Fruit fly (Drosophila melanogaster) whole organism, embryonic: ENCODE results near the gene DCP2.

Source experiments
- Antp ChIP-seq: fragments of 200-800 bp; sonication (Bioruptor generic); optimal IDR thresholded peaks from 3 replicates; lab custom pipeline; 2016; ENCODE audit warnings: missing biosample characterization, missing genetic modification characterization
- Awh ChIP-seq: fragments of 200-800 bp; sonication (Bioruptor generic); IDR thresholded peaks from 2 replicates; pipeline ENCODE4, ENCODE4 v1.3.6; 2022; ENCODE audit warnings: missing biosample characterization, missing genetic modification characterization
- B-H2 ChIP-seq: fragments of 200-800 bp; sonication (Bioruptor generic); optimal IDR thresholded peaks from 2 replicates; lab custom pipeline; 2018; ENCODE audit warnings: missing biosample characterization, mild to moderate bottlenecking, missing genetic modification characterization
- CG11504 ChIP-seq: fragments of 200-800 bp; sonication (Bioruptor generic); optimal IDR thresholded peaks from 3 replicates; lab custom pipeline; 2019; ENCODE audit warnings: missing biosample characterization, mild to moderate bottlenecking, missing genetic modification characterization, moderate library complexity
- CG11723 ChIP-seq: fragments of 200-800 bp; sonication (Bioruptor generic); optimal IDR thresholded peaks from 2 replicates; lab custom pipeline; 2017; ENCODE audit warnings: missing biosample characterization, mild to moderate bottlenecking, missing genetic modification characterization
- CG14050 ChIP-seq: fragments of 200-800 bp; sonication (Bioruptor generic); IDR thresholded peaks from 3 replicates; pipeline ENCODE4 v1.3.6; 2022; ENCODE audit warnings: missing biosample characterization, missing genetic modification characterization
- CG17186 ChIP-seq: fragments of 200-800 bp; sonication (Bioruptor generic); optimal IDR thresholded peaks from 3 replicates; lab custom pipeline; 2017; ENCODE audit warnings: missing biosample characterization, missing genetic modification reagents, missing genetic modification characterization
- CG17802 ChIP-seq: fragments of 200-800 bp; sonication (Bioruptor generic); optimal IDR thresholded peaks from 2 replicates; lab custom pipeline; 2018; ENCODE audit warnings: missing biosample characterization, mild to moderate bottlenecking, missing genetic modification characterization, moderate library complexity
- CG33557 ChIP-seq: fragments of 200-800 bp; sonication (Bioruptor generic); optimal IDR thresholded peaks from 2 replicates; lab custom pipeline; 2019; ENCODE audit warnings: missing biosample characterization, mild to moderate bottlenecking, missing genetic modification characterization, moderate library complexity
- CG34224 ChIP-seq: fragments of 200-800 bp; sonication (Bioruptor generic); IDR thresholded peaks from 3 replicates; pipeline ENCODE4 v1.3.6; 2022; ENCODE audit warnings: missing biosample characterization, missing genetic modification characterization; ENCODE audit not compliant: partially characterized antibody
- CG4730 ChIP-seq: fragments of 200-800 bp; sonication (Bioruptor generic); IDR thresholded peaks from 2 replicates; pipeline ENCODE4 v1.3.6; 2022; ENCODE audit warnings: missing biosample characterization, missing genetic modification characterization
- CG6683 ChIP-seq: fragments of 200-800 bp; sonication (Bioruptor generic); optimal IDR thresholded peaks from 2 replicates; lab custom pipeline; 2017; ENCODE audit warnings: missing biosample characterization, mild to moderate bottlenecking, missing genetic modification characterization, missing genetic modification reagents
- CG6854 ChIP-seq: fragments of 200-800 bp; sonication (Bioruptor generic); optimal IDR thresholded peaks from 3 replicates; lab custom pipeline; 2017; ENCODE audit warnings: missing biosample characterization, mild to moderate bottlenecking, missing genetic modification characterization
- CG7556 ChIP-seq: fragments of 200-800 bp; sonication (Bioruptor generic); optimal IDR thresholded peaks from 2 replicates; lab custom pipeline; 2017; ENCODE audit warnings: missing biosample characterization, mild to moderate bottlenecking, missing genetic modification characterization
- CG7839 ChIP-seq: fragments of 200-800 bp; sonication (Bioruptor generic); optimal IDR thresholded peaks from 3 replicates; lab custom pipeline; 2018; ENCODE audit warnings: missing biosample characterization, mild to moderate bottlenecking, missing genetic modification characterization, moderate library complexity
- CG9876 ChIP-seq: fragments of 200-800 bp; sonication (Bioruptor generic); optimal IDR thresholded peaks from 2 replicates; lab custom pipeline; 2016; ENCODE audit warnings: missing biosample characterization, missing genetic modification characterization
- Camta ChIP-seq: fragments of 200-800 bp; sonication (Bioruptor generic); optimal IDR thresholded peaks from 2 replicates; lab custom pipeline; 2016; ENCODE audit warnings: missing biosample characterization, missing genetic modification characterization
- Chrac-16 ChIP-seq: fragments of 200-800 bp; sonication (Bioruptor generic); optimal IDR thresholded peaks from 3 replicates; lab custom pipeline; 2016; ENCODE audit warnings: missing biosample characterization, missing genetic modification characterization
- Dip2 ChIP-seq: fragments of 200-800 bp; sonication (Bioruptor generic); IDR thresholded peaks from 2 replicates; pipeline ENCODE4 v1.3.6; 2022; ENCODE audit warnings: missing biosample characterization, missing genetic modification characterization
- H15 ChIP-seq: fragments of 200-800 bp; sonication (Bioruptor generic); IDR thresholded peaks from 3 replicates; pipeline ENCODE4 v1.3.6; 2022; ENCODE audit warnings: missing biosample characterization, missing genetic modification characterization
- HLHmδ ChIP-seq: fragments of 200-800 bp; sonication (Bioruptor generic); optimal IDR thresholded peaks from 2 replicates; lab custom pipeline; 2018; ENCODE audit warnings: missing biosample characterization, mild to moderate bottlenecking, missing genetic modification characterization, moderate library complexity
- Hey ChIP-seq: fragments of 200-800 bp; sonication (Bioruptor generic); optimal IDR thresholded peaks from 3 replicates; lab custom pipeline; 2018; ENCODE audit warnings: missing biosample characterization, mild to moderate bottlenecking, missing genetic modification characterization
- Kr ChIP-seq: fragments of 200-800 bp; sonication (Bioruptor generic); optimal IDR thresholded peaks from 2 replicates; lab custom pipeline; 2017; ENCODE audit warnings: missing biosample characterization, mild to moderate bottlenecking, missing genetic modification characterization
- Lim3 ChIP-seq: fragments of 200-800 bp; sonication (Bioruptor generic); IDR thresholded peaks from 2 replicates; pipeline ENCODE4 v1.3.6; 2022; ENCODE audit warnings: missing biosample characterization, missing genetic modification characterization
- Mad ChIP-seq: fragments of 200-800 bp; sonication (Bioruptor generic); optimal IDR thresholded peaks from 2 replicates; lab custom pipeline; 2016; ENCODE audit warnings: missing biosample characterization, missing genetic modification characterization
- NK7.1 ChIP-seq: fragments of 200-800 bp; sonication (Bioruptor generic); optimal IDR thresholded peaks from 3 replicates; lab custom pipeline; 2016; ENCODE audit warnings: missing biosample characterization, missing genetic modification characterization
- Neu2 ChIP-seq: fragments of 200-800 bp; sonication (Bioruptor generic); optimal IDR thresholded peaks from 3 replicates; lab custom pipeline; 2016; ENCODE audit warnings: missing biosample characterization, missing genetic modification characterization, borderline replicate concordance
- Opbp ChIP-seq: fragments of 200-800 bp; sonication (Bioruptor generic); IDR thresholded peaks from 3 replicates; pipeline ENCODE4 v1.3.6; 2022; ENCODE audit warnings: missing biosample characterization, missing genetic modification characterization; ENCODE audit not compliant: partially characterized antibody
- Scr ChIP-seq: fragments of 200-800 bp; sonication (Bioruptor generic); IDR thresholded peaks from 2 replicates; pipeline ENCODE4 v1.3.6; 2022; ENCODE audit warnings: missing biosample characterization, missing genetic modification characterization; ENCODE audit not compliant: partially characterized antibody
- ato ChIP-seq: fragments of 200-800 bp; sonication (Bioruptor generic); IDR thresholded peaks from 2 replicates; pipeline ENCODE4 v1.3.6; 2022; ENCODE audit warnings: missing biosample characterization, missing genetic modification characterization; ENCODE audit not compliant: partially characterized antibody
- bab2 ChIP-seq: fragments of 200-800 bp; sonication (Bioruptor generic); optimal IDR thresholded peaks from 2 replicates; lab custom pipeline; 2016; ENCODE audit warnings: missing biosample characterization, missing genetic modification characterization
- bowl ChIP-seq: fragments of 200-800 bp; sonication (Bioruptor generic); IDR thresholded peaks from 2 replicates; pipeline ENCODE4 v1.3.6; 2022; ENCODE audit warnings: missing biosample characterization, missing genetic modification characterization
- ci ChIP-seq: fragments of 200-800 bp; sonication (Bioruptor generic); IDR thresholded peaks from 3 replicates; pipeline ENCODE4 v1.3.6; 2022; ENCODE audit warnings: missing biosample characterization, missing genetic modification characterization
- dimm ChIP-seq: fragments of 200-800 bp; sonication (Bioruptor generic); IDR thresholded peaks from 2 replicates; pipeline ENCODE4 v1.3.6; 2022; ENCODE audit warnings: missing biosample characterization, missing genetic modification characterization
- disco-r ChIP-seq: fragments of 200-800 bp; sonication (Bioruptor generic); optimal IDR thresholded peaks from 2 replicates; lab custom pipeline; 2016; ENCODE audit warnings: missing biosample characterization, missing genetic modification characterization
- fd102C ChIP-seq: fragments of 200-800 bp; sonication (Bioruptor generic); optimal IDR thresholded peaks from 2 replicates; lab custom pipeline; 2018; ENCODE audit warnings: missing biosample characterization, mild to moderate bottlenecking, missing genetic modification characterization, moderate library complexity
- klu ChIP-seq: fragments of 200-800 bp; sonication (Bioruptor generic); IDR thresholded peaks from 2 replicates; pipeline ENCODE4 v1.3.6; 2022; ENCODE audit warnings: missing biosample characterization, missing genetic modification characterization
- odd ChIP-seq: fragments of 200-800 bp; sonication (Bioruptor generic); optimal IDR thresholded peaks from 2 replicates; lab custom pipeline; 2017; ENCODE audit warnings: missing biosample characterization, mild to moderate bottlenecking, missing genetic modification characterization
- peb ChIP-seq: fragments of 200-800 bp; sonication (Bioruptor generic); IDR thresholded peaks from 2 replicates; pipeline ENCODE4 v1.3.6; 2022; ENCODE audit warnings: missing biosample characterization, missing genetic modification characterization
- pzg ChIP-seq: fragments of 200-800 bp; sonication (Bioruptor generic); optimal IDR thresholded peaks from 3 replicates; lab custom pipeline; 2018; ENCODE audit warnings: missing biosample characterization, mild to moderate bottlenecking, missing genetic modification characterization, moderate library complexity
- sc ChIP-seq, 3 experiments: fragments of >200 bp in 2 of 3; fragments of 200-800 bp in 1 of 3; sonication (Bioruptor generic) in 1 of 3; optimal IDR thresholded peaks; 2 replicates in 2 of 3; 3 replicates in 1 of 3; lab custom pipeline; 2017; ENCODE audit warnings: mild to moderate bottlenecking in 1 of 3, missing biosample characterization in 1 of 3, missing genetic modification characterization in 1 of 3, missing genetic modification reagents in 1 of 3
- schlank ChIP-seq: fragments of 200-800 bp; sonication (Bioruptor generic); optimal IDR thresholded peaks from 2 replicates; lab custom pipeline; 2018; ENCODE audit warnings: missing biosample characterization, mild to moderate bottlenecking, missing genetic modification characterization
- sens-2 ChIP-seq: fragments of 200-800 bp; sonication (Bioruptor generic); IDR thresholded peaks from 2 replicates; pipeline ENCODE4 v1.3.6; 2022; ENCODE audit warnings: missing biosample characterization, missing genetic modification characterization
- toy ChIP-seq: fragments of 200-800 bp; sonication (Bioruptor generic); IDR thresholded peaks from 2 replicates; pipeline ENCODE4 v1.3.6; 2022; ENCODE audit warnings: missing biosample characterization, missing genetic modification characterization
- unpg ChIP-seq: fragments of 200-800 bp; sonication (Bioruptor generic); optimal IDR thresholded peaks from 3 replicates; lab custom pipeline; 2018; ENCODE audit warnings: missing biosample characterization, mild to moderate bottlenecking, missing genetic modification characterization, moderate library complexity
- vnd ChIP-seq: fragments of 200-800 bp; sonication (Bioruptor generic); IDR thresholded peaks from 3 replicates; pipeline ENCODE4 v1.3.6; 2022; ENCODE audit warnings: missing biosample characterization, missing genetic modification characterization; ENCODE audit not compliant: partially characterized antibody
- vvl ChIP-seq: fragments of 200-800 bp; sonication (Bioruptor generic); IDR thresholded peaks from 2 replicates; pipeline ENCODE4 v1.3.6; 2022; ENCODE audit warnings: missing biosample characterization, missing genetic modification characterization
- wor ChIP-seq: fragments of 200-800 bp; sonication (Bioruptor generic); IDR thresholded peaks from 2 replicates; pipeline ENCODE4 v1.3.6; 2022; ENCODE audit warnings: missing biosample characterization, missing genetic modification characterization

DCP2 gene

DNA sequence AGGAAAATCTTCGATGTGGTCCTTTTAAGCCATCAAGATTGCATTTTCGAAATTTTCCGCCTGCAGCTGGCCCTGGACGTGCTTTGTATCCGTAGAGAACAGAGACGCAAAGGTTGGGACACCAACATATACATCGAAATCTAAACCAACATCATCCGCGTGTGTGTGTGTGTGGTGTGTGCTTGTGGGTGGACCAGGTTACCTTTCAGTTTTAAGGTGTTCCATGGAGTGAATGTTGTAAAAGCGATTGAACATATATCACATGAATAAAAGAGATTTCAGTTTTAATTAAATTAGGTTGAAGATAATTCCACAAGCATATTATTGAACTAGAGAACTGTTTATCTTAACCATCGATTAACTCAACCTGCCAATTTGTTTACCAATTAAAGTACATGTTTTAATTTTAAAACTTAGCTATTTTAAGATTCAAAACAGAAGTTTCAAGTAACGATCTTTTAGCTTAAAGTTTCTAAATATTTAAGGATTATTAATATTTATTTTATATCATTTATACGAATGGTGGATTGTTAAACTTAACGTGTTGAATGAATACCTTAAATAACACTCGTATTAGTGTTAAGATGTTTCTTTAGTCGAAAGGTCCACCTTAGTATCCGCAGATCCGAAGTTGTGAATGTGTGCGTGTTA is 887 bp upstream of the DCP2 start (continued):
- TF ChIP-seq CG34224 (GFP tag; lab: Robert Waterston, UW) (0 out of 3 replicates have a peak, but pooled peaks have one; percentile 47), CG9876 (GFP tag; lab: Kevin White, UChicago) (no peak), ato (GFP tag; lab: Robert Waterston, UW) (no peak), vnd (GFP tag; lab: Robert Waterston, UW) (no peak; the same call in 2 of the 3 replicates), disco-r (GFP tag; lab: Kevin White, UChicago) (no peak), dimm (GFP tag; lab: Robert Waterston, UW) (no peak), unpg (GFP tag; lab: Kevin White, UChicago) (peak; percentile 76), H15 (0 out of 3 replicates have a peak, but pooled peaks have one; percentile 25), klu (GFP tag; lab: Robert Waterston, UW) (0 out of 2 replicates have a peak, but pooled peaks have one; percentile 20), NK7.1 (GFP tag; lab: Kevin White, UChicago) (peak; percentile 6), vvl (peak; percentile 59), Camta (no peak), Awh (0 out of 2 replicates have a peak, but pooled peaks have one; percentile 14), CG7556 (GFP tag; lab: Kevin White, UChicago) (peak; percentile 93), Lim3 (GFP tag; lab: Robert Waterston, UW) (no peak), peb (GFP tag; lab: Robert Waterston, UW) (no peak), Neu2 (GFP tag; lab: Kevin White, UChicago) (peak; percentile 73), sc (optimal IDR thresholded peaks at IDR 0.05; lab: Kevin White, UChicago) (no peak), sc (GFP tag; optimal IDR thresholded peaks at IDR 0.05; lab: Kevin White, UChicago) (peak; percentile 55), Dip2 (GFP tag; lab: Robert Waterston, UW) (no peak), Antp (GFP tag; lab: Kevin White, UChicago) (peak; percentile 55), schlank (tag; lab: Kevin White, UChicago) (peak; percentile 43), ci (GFP tag; lab: Robert Waterston, UW) (peak; percentile 76), pzg (GFP tag; lab: Kevin White, UChicago) (peak; percentile 40), bab2 (peak; percentile 35), CG14050 (GFP tag; lab: Robert Waterston, UW) (peak; percentile 44; the same call in 1 of the 3 replicates), CG33557 (GFP tag; lab: Kevin White, UChicago) (peak; percentile 44), bowl (GFP tag; lab: Robert Waterston, UW) (no peak), CG11504 (tag; lab: Kevin White, UChicago) (peak; percentile 89), Chrac-16 (peak; percentile 45), CG6683 (GFP tag; lab: Kevin White, UChicago) (peak; percentile 74), Kr (GFP tag; lab: Kevin White, UChicago) (no peak), B-H2 (GFP tag; lab: Kevin White, UChicago) (peak; percentile 90), sens-2 (GFP tag; lab: Robert Waterston, UW) (no peak), Opbp (GFP tag; lab: Robert Waterston, UW) (no peak), toy (GFP tag; lab: Robert Waterston, UW) (peak; percentile 38; the same call in 1 of the 2 replicates), odd (GFP tag; lab: Kevin White, UChicago) (peak; percentile 84), CG11723 (GFP tag; lab: Kevin White, UChicago) (peak; percentile 80), HLHmδ (no peak), CG4730 (GFP tag; lab: Robert Waterston, UW) (peak; percentile 30; the same call in 1 of the 2 replicates), Scr (GFP tag; lab: Robert Waterston, UW) (peak; percentile 10; the same call in 1 of the 2 replicates), CG17802 (peak; percentile 6), CG17186 (GFP tag; lab: Kevin White, UChicago) (no peak), Mad (peak; percentile 37), CG7839 (tag; lab: Kevin White, UChicago) (peak; percentile 85), wor (GFP tag; lab: Robert Waterston, UW) (peak; percentile 22; the same call in 1 of the 2 replicates), Hey (tag; lab: Kevin White, UChicago) (peak; percentile 18), CG6854 (GFP tag; lab: Kevin White, UChicago) (peak; percentile 86), fd102C (GFP tag; lab: Kevin White, UChicago) (no peak)
